Worm (Caenorhabditis elegans): ENCODE measurements around the gene F57A10.2.

DNA sequence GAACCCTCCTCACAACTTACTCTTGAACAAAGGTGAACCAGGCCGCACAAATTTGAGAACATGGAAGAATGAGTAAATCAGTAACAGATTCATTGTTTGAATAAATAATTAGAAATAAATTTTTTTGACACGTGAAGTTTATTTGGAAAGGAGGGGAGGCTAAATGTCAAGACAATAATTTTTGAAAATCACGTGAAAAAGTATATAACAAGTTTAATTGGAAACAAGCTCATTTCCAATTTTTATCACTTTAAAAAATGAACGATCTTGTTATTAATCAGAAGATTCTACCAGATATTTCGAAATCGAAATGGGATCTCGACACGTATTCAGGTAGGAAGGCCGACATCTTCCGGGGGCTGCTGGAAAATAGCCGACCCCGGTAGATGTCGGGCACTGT lies 39.8 kb upstream of the F57A10.2 start, which contains the start of the genes irld-57 and sfxn-1.3:
- no peak for TF ChIP-seq fkh-10 (GFP tag; optimal IDR thresholded peaks at IDR 0.05)
- TF ChIP-seq mec-3 (tag; optimal IDR thresholded peaks at IDR 0.05; ENCODE audit: borderline replicate concordance) = no peak
